Fruit fly (Drosophila melanogaster): Measurements from ENCODE around the gene CG13404.

dm6 chrX:14225665-14226064, 40.4 kb downstream of the CG13404 start, which contains the start of gene CG11674:
- TF ChIP-seq psq (optimal IDR thresholded peaks at IDR 0.05): no peak
- no peak for TF ChIP-seq ttk (optimal IDR thresholded peaks at IDR 0.05)
- TF ChIP-seq Myc (optimal IDR thresholded peaks at IDR 0.05): no peak
- no peak for TF ChIP-seq insv (optimal IDR thresholded peaks at IDR 0.05)

All from Kc167 (cell line).